Worm (Caenorhabditis elegans): ENCODE results near the gene F43H9.3.

Gene F43H9.3

ce11 chrV:8000929-8001513, 23.7 kb downstream of the F43H9.3 start, which contains the start of gene Y97E10AR.1 (continued):
- TF ChIP-seq ceh-79 (tag; optimal IDR thresholded peaks at IDR 0.05) (no peak), mxl-1 (tag; optimal IDR thresholded peaks at IDR 0.05) (no peak), ekl-4 (GFP tag; IDR thresholded peaks at IDR 0.05) (no peak), atf-7 (tag; optimal IDR thresholded peaks at IDR 0.05) (peak; percentile 85), cebp-2 (GFP tag; IDR thresholded peaks at IDR 0.05) (no peak), D2030.7 (GFP tag; IDR thresholded peaks at IDR 0.05) (no peak), Y67H2A.10 (GFP tag; conservative IDR thresholded peaks at IDR 0.05) (no peak), hlh-26 (GFP tag; conservative IDR thresholded peaks at IDR 0.05) (no peak), gei-17 (GFP tag; optimal IDR thresholded peaks at IDR 0.05) (no peak), ets-4 (GFP tag; optimal IDR thresholded peaks at IDR 0.05) (peak; percentile 52), pbrm-1 (GFP tag; IDR thresholded peaks at IDR 0.05) (peak; percentile 57), let-607 (tag; optimal IDR thresholded peaks at IDR 0.05) (peak; percentile 62 to 68), nhr-120 (GFP tag; IDR thresholded peaks at IDR 0.05) (no peak)

DNA sequence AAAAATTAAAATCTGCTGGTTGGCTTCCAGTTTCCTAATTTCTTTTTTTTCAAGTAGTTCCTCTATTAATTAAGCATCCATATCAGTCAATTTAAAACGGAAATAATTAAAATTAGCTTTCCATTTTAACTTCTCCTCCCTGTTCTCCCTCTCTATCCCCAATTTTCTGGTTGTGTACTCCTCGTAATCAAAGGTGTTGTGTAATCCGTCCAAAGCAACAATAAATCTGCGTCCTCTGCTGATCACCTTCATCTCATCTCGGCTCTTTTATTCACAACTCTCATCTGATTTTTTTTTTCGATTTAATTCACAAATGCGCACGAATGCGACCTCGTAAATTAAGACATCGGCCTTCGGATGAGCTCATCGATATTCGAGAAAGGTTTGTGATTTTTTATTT, 28.9 kb downstream of the F43H9.3 start, which contains the start of gene Y97E10AR.2:
Gene Y97E10AR.2, plus strand, starts transcription at position 301 of the 400 bp plus-strand sequence.
- no peak for TF ChIP-seq repo-1 (tag; optimal IDR thresholded peaks at IDR 0.05)
- no peak for TF ChIP-seq B0035.1 (tag; optimal IDR thresholded peaks at IDR 0.05)
- no peak for TF ChIP-seq F22D6.2 (tag; optimal IDR thresholded peaks at IDR 0.05)
- no peak for TF ChIP-seq ceh-79 (tag; optimal IDR thresholded peaks at IDR 0.05)
- TF ChIP-seq egl-44 (GFP tag; IDR thresholded peaks at IDR 0.05), result no peak
- no peak for TF ChIP-seq attf-5 (GFP tag; optimal IDR thresholded peaks at IDR 0.05)
- TF ChIP-seq him-1 (tag; optimal IDR thresholded peaks at IDR 0.05), result no peak
- no peak for TF ChIP-seq B0336.3 (GFP tag; IDR thresholded peaks at IDR 0.05)
- TF ChIP-seq nfya-2 (GFP tag; IDR thresholded peaks at IDR 0.05), result no peak
- no peak for TF ChIP-seq ceh-40 (GFP tag; IDR thresholded peaks at IDR 0.05)
- TF ChIP-seq K11D2.4 (GFP tag; IDR thresholded peaks at IDR 0.05), result no peak
- no peak for TF ChIP-seq dpff-1 (tag; optimal IDR thresholded peaks at IDR 0.05)
- TF ChIP-seq lin-40 (tag; optimal IDR thresholded peaks at IDR 0.05), result no peak
- no peak for TF ChIP-seq egrh-3 (GFP tag; IDR thresholded peaks at IDR 0.05)

DNA sequence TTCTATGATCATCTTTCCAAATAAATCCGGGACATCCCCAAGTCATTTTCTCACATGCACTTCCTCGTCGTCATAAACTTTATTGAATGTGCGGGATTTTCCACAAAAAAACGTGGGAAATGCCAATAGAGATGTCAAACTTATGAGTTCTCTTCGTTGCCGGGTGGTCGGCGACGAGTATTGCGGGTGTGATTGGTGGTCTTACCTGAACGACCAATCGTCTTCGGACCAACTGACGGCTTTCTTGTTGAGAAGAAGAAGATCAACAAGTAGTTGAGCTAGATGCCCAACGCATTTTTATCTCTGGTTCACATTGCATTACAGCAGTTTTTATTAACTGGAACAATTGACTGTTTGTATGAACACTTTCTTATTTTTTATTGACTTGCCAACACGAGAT, 29.6 kb downstream of the F43H9.3 start:
- TF ChIP-seq Y67H2A.10 (GFP tag; conservative IDR thresholded peaks at IDR 0.05) (no peak), nhr-27 (tag; optimal IDR thresholded peaks at IDR 0.05) (no peak), K11D2.4 (GFP tag; IDR thresholded peaks at IDR 0.05) (no peak), attf-5 (GFP tag; optimal IDR thresholded peaks at IDR 0.05) (no peak), lag-1 (GFP tag; IDR thresholded peaks at IDR 0.05) (no peak), T26A5.8 (tag; optimal IDR thresholded peaks at IDR 0.05) (no peak), mxl-1 (tag; optimal IDR thresholded peaks at IDR 0.05) (no peak), aptf-3 (GFP tag; IDR thresholded peaks at IDR 0.05) (no peak), F55B11.4 (tag; optimal IDR thresholded peaks at IDR 0.05; ENCODE audit: borderline replicate concordance, insufficient read depth) (no peak), lir-1 (GFP tag; conservative IDR thresholded peaks at IDR 0.05) (no peak), T07F8.4 (tag; optimal IDR thresholded peaks at IDR 0.05) (no peak), rcor-1 (GFP tag; IDR thresholded peaks at IDR 0.05) (no peak), lsl-1 (GFP tag; optimal IDR thresholded peaks at IDR 0.05) (no peak)

- no peak for TF ChIP-seq F55B11.4 (tag; optimal IDR thresholded peaks at IDR 0.05; ENCODE audit: borderline replicate concordance, insufficient read depth)
- TF ChIP-seq athp-1 (tag; optimal IDR thresholded peaks at IDR 0.05), result no peak
- TF ChIP-seq F37B4.10 (GFP tag; IDR thresholded peaks at IDR 0.05), result no peak
- no peak for TF ChIP-seq pha-4 (tag; optimal IDR thresholded peaks at IDR 0.05)
- TF ChIP-seq ceh-79 (tag; optimal IDR thresholded peaks at IDR 0.05), result no peak
- no peak for TF ChIP-seq B0261.1 (tag; optimal IDR thresholded peaks at IDR 0.05)
Observed at ce11 chrV:7994570-7994969, 30.2 kb downstream of the F43H9.3 start, which contains the start of gene ceh-76. Gene ceh-76, minus strand, starts transcription at chrV:7994670.

All from whole organism, young adult.